Fruit fly (Drosophila melanogaster): Measurements from ENCODE around the gene Ube4A.

The Ube4A gene

dm6 chr2L:6683992-6684882 lies 25.9 kb downstream of the Ube4A start, which contains the start of gene Nhe3 (continued):
- peak; percentile 71 for TF ChIP-seq PHDP (tag; optimal IDR thresholded peaks at IDR 0.05)
- peak; percentile 49 for TF ChIP-seq slou (GFP tag; optimal IDR thresholded peaks at IDR 0.05)
- TF ChIP-seq grau (tag; optimal IDR thresholded peaks at IDR 0.05), result peak; percentile 78
- TF ChIP-seq CG1024 (GFP tag; IDR thresholded peaks at IDR 0.05), result peak; percentile 68; the same call in 1 of the 2 replicates
- TF ChIP-seq fd64A (GFP tag; optimal IDR thresholded peaks at IDR 0.05), result peak; percentile 5
- peak; percentile 74 for TF ChIP-seq CG3281 (GFP tag; optimal IDR thresholded peaks at IDR 0.05)
- TF ChIP-seq Ptx1 (GFP tag; IDR thresholded peaks at IDR 0.05), result peak; percentile 89
- peak; percentile 90 for TF ChIP-seq Rfx (GFP tag; IDR thresholded peaks at IDR 0.05)
- peak; percentile 79 for TF ChIP-seq CG12155 (GFP tag; optimal IDR thresholded peaks at IDR 0.05)
- TF ChIP-seq cg (GFP tag; optimal IDR thresholded peaks at IDR 0.05), result no peak
- peak; percentile 28 for TF ChIP-seq CG7271 (tag; optimal IDR thresholded peaks at IDR 0.05)
- peak; percentile 70 for TF ChIP-seq CG17568 (GFP tag; optimal IDR thresholded peaks at IDR 0.05)
- TF ChIP-seq HLHmδ (GFP tag; optimal IDR thresholded peaks at IDR 0.05), result no peak
- peak; percentile 45 for TF ChIP-seq CG3838 (GFP tag; optimal IDR thresholded peaks at IDR 0.05)
- peak; percentile 67 for TF ChIP-seq Nf-YC (tag; optimal IDR thresholded peaks at IDR 0.05)
- TF ChIP-seq abd-A (tag; optimal IDR thresholded peaks at IDR 0.05), result no peak
- TF ChIP-seq Spps (tag; optimal IDR thresholded peaks at IDR 0.05), result peak; percentile 61
- no peak for TF ChIP-seq Lim3 (GFP tag; IDR thresholded peaks at IDR 0.05)
- peak; percentile 68 for TF ChIP-seq zen (tag; optimal IDR thresholded peaks at IDR 0.05)
- TF ChIP-seq grn (GFP tag; optimal IDR thresholded peaks at IDR 0.05), result no peak
- peak; percentile 51 for TF ChIP-seq CG8089 (GFP tag; optimal IDR thresholded peaks at IDR 0.05)
- no peak for TF ChIP-seq D19A (tag; optimal IDR thresholded peaks at IDR 0.05)
- peak; percentile 27 for TF ChIP-seq oc (tag; optimal IDR thresholded peaks at IDR 0.05)
- peak; percentile 51; the same call in 1 of the 2 replicates for TF ChIP-seq bbx (GFP tag; IDR thresholded peaks at IDR 0.05; ENCODE audit: partially characterized antibody)
- no peak for TF ChIP-seq fru (optimal IDR thresholded peaks at IDR 0.05)
- TF ChIP-seq CG1529 (GFP tag; optimal IDR thresholded peaks at IDR 0.05), result peak; percentile 53
- peak; percentile 74 for TF ChIP-seq otp (GFP tag; IDR thresholded peaks at IDR 0.05)
- TF ChIP-seq amos (GFP tag; IDR thresholded peaks at IDR 0.05; ENCODE audit: partially characterized antibody), result peak; percentile 42
- peak; percentile 92 for TF ChIP-seq CG8290 (GFP tag; optimal IDR thresholded peaks at IDR 0.05)
- peak; percentile 69 to 81 for TF ChIP-seq CG8290 (tag; optimal IDR thresholded peaks at IDR 0.05)
- TF ChIP-seq CG2889 (GFP tag; IDR thresholded peaks at IDR 0.05), result peak; percentile 78; the same call in 2 of the 3 replicates
- TF ChIP-seq nerfin-2 (GFP tag; IDR thresholded peaks at IDR 0.05; ENCODE audit: partially characterized antibody), result no peak
- TF ChIP-seq caup (GFP tag; optimal IDR thresholded peaks at IDR 0.05; ENCODE audit: severe bottlenecking), result peak; percentile 79
- TF ChIP-seq Kr (GFP tag; optimal IDR thresholded peaks at IDR 0.05), result no peak
- TF ChIP-seq dimm (GFP tag; IDR thresholded peaks at IDR 0.05), result no peak; the same call in none of the 2 replicates
- TF ChIP-seq Eip74EF (GFP tag; optimal IDR thresholded peaks at IDR 0.05), result peak in 1 of 2 experiments; percentile 49
- TF ChIP-seq Trl (optimal IDR thresholded peaks at IDR 0.05), result no peak
- peak; percentile 75 for TF ChIP-seq Trl (GFP tag; optimal IDR thresholded peaks at IDR 0.05)
- TF ChIP-seq CG4730 (GFP tag; IDR thresholded peaks at IDR 0.05), result peak; percentile 69
- peak; percentile 62 for TF ChIP-seq H2.0 (GFP tag; IDR thresholded peaks at IDR 0.05)
- peak; percentile 78 for TF ChIP-seq sug (tag; optimal IDR thresholded peaks at IDR 0.05)
- peak; percentile 73 for TF ChIP-seq CG4617 (GFP tag; optimal IDR thresholded peaks at IDR 0.05; ENCODE audit: borderline replicate concordance)
- peak; percentile 66 for TF ChIP-seq ssp (GFP tag; IDR thresholded peaks at IDR 0.05)
- peak; percentile 85 for TF ChIP-seq dysf (GFP tag; IDR thresholded peaks at IDR 0.05)
- TF ChIP-seq Xbp1 (GFP tag; optimal IDR thresholded peaks at IDR 0.05), result peak; percentile 88
- TF ChIP-seq CG15479 (GFP tag; optimal IDR thresholded peaks at IDR 0.05), result no peak
- peak; percentile 62 for TF ChIP-seq HmgZ (tag; optimal IDR thresholded peaks at IDR 0.05)
- no peak for TF ChIP-seq ac (GFP tag; optimal IDR thresholded peaks at IDR 0.05)
- peak; percentile 60 for TF ChIP-seq Poxn (GFP tag; IDR thresholded peaks at IDR 0.05)
